Fruit fly (Drosophila melanogaster) whole organism, wandering third instar larva: Measurements from ENCODE around the gene Dora.

Experiments
- Abd-B ChIP-seq: fragments of >200 bp; optimal IDR thresholded peaks from 2 replicates; lab custom pipeline; 2017; ENCODE audit warnings: missing biosample characterization, missing genetic modification characterization
- CG32264 ChIP-seq: fragments of 200-800 bp; sonication (Bioruptor generic); optimal IDR thresholded peaks from 2 replicates; lab custom pipeline; 2016; ENCODE audit warnings: missing biosample characterization, missing genetic modification characterization
- CG9705 ChIP-seq: fragments of 200-800 bp; sonication (Bioruptor generic); optimal IDR thresholded peaks from 2 replicates; lab custom pipeline; 2018; ENCODE audit warnings: missing biosample characterization, mild to moderate bottlenecking, missing genetic modification characterization
- CrebA ChIP-seq: fragments of 200-800 bp; sonication (Bioruptor generic); optimal IDR thresholded peaks from 2 replicates; lab custom pipeline; 2016; ENCODE audit warnings: missing biosample characterization, mild to moderate bottlenecking, missing genetic modification characterization, borderline replicate concordance
- Dfd ChIP-seq: fragments of >200 bp; optimal IDR thresholded peaks from 2 replicates; lab custom pipeline; 2017; ENCODE audit warnings: missing biosample characterization, missing genetic modification characterization
- Dif ChIP-seq: fragments of 200-275, 200-300 bp; sonication (Bioruptor generic); optimal IDR thresholded peaks from 2 replicates; lab custom pipeline; 2018; ENCODE audit warnings: missing biosample characterization, missing genetic modification characterization; ENCODE audit not compliant: partially characterized antibody
- GATAd ChIP-seq: sonication (Bioruptor generic); optimal IDR thresholded peaks from 2 replicates; lab custom pipeline; 2016; ENCODE audit warnings: missing biosample characterization, missing genetic modification characterization
- HLH106 ChIP-seq: fragments of 200-800 bp; optimal IDR thresholded peaks from 3 replicates; lab custom pipeline; 2019; ENCODE audit warnings: missing biosample characterization, mild to moderate bottlenecking, missing genetic modification characterization, moderate library complexity
- Hnf4 ChIP-seq: fragments of 200-800 bp; sonication (Bioruptor generic); optimal IDR thresholded peaks from 2 replicates; lab custom pipeline; 2016; ENCODE audit warnings: missing biosample characterization, mild to moderate bottlenecking, missing genetic modification characterization
- Hr78 ChIP-seq: fragments of >200 bp; optimal IDR thresholded peaks from 2 replicates; lab custom pipeline; 2017; ENCODE audit warnings: missing biosample characterization, missing genetic modification characterization
- Hr83 ChIP-seq: fragments of 200-300 bp; sonication (Bioruptor generic); optimal IDR thresholded peaks from 2 replicates; lab custom pipeline; 2016; ENCODE audit warnings: missing biosample characterization, mild to moderate bottlenecking, missing genetic modification characterization, moderate library complexity; ENCODE audit not compliant: poor library complexity, severe bottlenecking
- Jra ChIP-seq: sonication (Bioruptor generic); optimal IDR thresholded peaks from 2 replicates; lab custom pipeline; 2016; ENCODE audit warnings: missing biosample characterization, missing genetic modification characterization
- Mio ChIP-seq: sonication (Bioruptor generic); optimal IDR thresholded peaks from 2 replicates; lab custom pipeline; 2016; ENCODE audit warnings: missing biosample characterization, missing genetic modification characterization
- Myc ChIP-seq: fragments of >200 bp; optimal IDR thresholded peaks from 2 replicates; lab custom pipeline; 2017
- OdsH ChIP-seq: fragments of 200-800 bp; sonication (Bioruptor generic); optimal IDR thresholded peaks from 2 replicates; lab custom pipeline; 2016; ENCODE audit warnings: missing biosample characterization, mild to moderate bottlenecking, missing genetic modification characterization
- Rel ChIP-seq, 2 experiments: fragments of 200-800 bp; sonication (Bioruptor generic) in 1 of 2; optimal IDR thresholded peaks; 2 replicates in 1 of 2; 3 replicates in 1 of 2; lab custom pipeline; 2016 to 2019; ENCODE audit warnings: mild to moderate bottlenecking in 2 of 2, missing biosample characterization in 2 of 2, missing genetic modification characterization in 2 of 2, moderate library complexity in 1 of 2
- br ChIP-seq: fragments of 200-800 bp; sonication (Bioruptor generic); optimal IDR thresholded peaks from 2 replicates; lab custom pipeline; 2016; ENCODE audit warnings: missing biosample characterization, missing genetic modification characterization
- brk ChIP-seq: fragments of 200-800 bp; sonication (Bioruptor generic); optimal IDR thresholded peaks from 2 replicates; lab custom pipeline; 2016; ENCODE audit warnings: missing biosample characterization, mild to moderate bottlenecking, missing genetic modification characterization
- dl ChIP-seq, 2 experiments: fragments of 175-275, 200-275 bp in 1 of 2; fragments of 200-275 bp in 1 of 2; sonication (Bioruptor generic); optimal IDR thresholded peaks; lab custom pipeline; 2018; ENCODE audit warnings: mild to moderate bottlenecking in 2 of 2, missing biosample characterization in 2 of 2, missing genetic modification characterization in 2 of 2, moderate library complexity in 2 of 2; ENCODE audit not compliant: partially characterized antibody in 2 of 2, insufficient read depth in 1 of 2
- dsf ChIP-seq: sonication (Bioruptor generic); optimal IDR thresholded peaks from 2 replicates; lab custom pipeline; 2016; ENCODE audit warnings: missing biosample characterization, missing genetic modification characterization, borderline replicate concordance
- h ChIP-seq: fragments of 200-800 bp; sonication (Bioruptor generic); optimal IDR thresholded peaks from 3 replicates; lab custom pipeline; 2016; ENCODE audit warnings: missing biosample characterization, mild to moderate bottlenecking, missing genetic modification characterization
- jim ChIP-seq: fragments of 175-275, 200-325 bp; sonication (Bioruptor generic); optimal IDR thresholded peaks from 2 replicates; lab custom pipeline; 2016; ENCODE audit warnings: missing biosample characterization, mild to moderate bottlenecking, missing genetic modification characterization
- pan ChIP-seq: fragments of >200 bp; optimal IDR thresholded peaks from 2 replicates; lab custom pipeline; 2017
- psq ChIP-seq: fragments of 200-800 bp; sonication (Bioruptor generic); optimal IDR thresholded peaks from 3 replicates; lab custom pipeline; 2017; ENCODE audit warnings: missing biosample characterization, mild to moderate bottlenecking, missing genetic modification characterization, moderate library complexity
- sage ChIP-seq: fragments of 200-800 bp; sonication (Bioruptor generic); optimal IDR thresholded peaks from 2 replicates; lab custom pipeline; 2016; ENCODE audit warnings: missing biosample characterization, mild to moderate bottlenecking, missing genetic modification characterization
- sv ChIP-seq: fragments of 200-800 bp; sonication (Bioruptor generic); optimal IDR thresholded peaks from 3 replicates; lab custom pipeline; 2016; ENCODE audit warnings: missing biosample characterization, missing genetic modification characterization
- tai ChIP-seq: sonication (Bioruptor generic); optimal IDR thresholded peaks from 2 replicates; lab custom pipeline; 2016; ENCODE audit warnings: missing biosample characterization, missing genetic modification characterization
- usp ChIP-seq: fragments of >200 bp; optimal IDR thresholded peaks from 2 replicates; lab custom pipeline; 2017; ENCODE audit warnings: missing biosample characterization, missing genetic modification characterization
- woc ChIP-seq: sonication (Bioruptor generic); optimal IDR thresholded peaks from 2 replicates; lab custom pipeline; 2016; ENCODE audit warnings: missing biosample characterization, mild to moderate bottlenecking, missing genetic modification characterization

Dora gene

DNA sequence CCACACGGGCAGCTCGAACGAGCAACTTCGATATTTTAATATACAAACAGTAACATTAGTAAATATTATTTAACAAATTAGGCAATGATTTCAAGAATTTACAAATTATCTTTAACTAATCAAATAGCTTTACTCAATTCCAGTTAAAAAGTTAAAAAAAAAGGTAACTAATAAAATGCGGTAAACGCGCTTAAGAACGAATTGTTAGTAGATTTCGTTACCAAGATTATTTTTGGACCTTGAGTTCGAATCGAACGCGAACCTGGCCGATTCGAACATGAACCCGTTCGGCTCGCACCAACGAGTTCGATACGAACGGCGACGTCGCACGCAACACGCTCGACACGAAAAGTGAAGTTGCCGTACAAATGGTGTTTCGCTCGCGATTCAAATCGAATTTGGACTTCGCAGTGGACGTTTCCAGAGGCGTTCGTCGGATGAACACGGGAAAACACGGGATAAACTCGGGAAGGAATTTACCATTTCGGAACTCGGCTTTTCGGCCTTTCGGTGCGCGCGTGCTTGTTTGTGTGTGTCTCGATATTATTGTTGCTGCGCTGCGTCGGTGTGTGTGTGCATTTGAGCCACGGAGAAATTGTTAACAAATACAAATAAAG, 66.3 kb downstream of the Dora start, which contains the start of gene CG43759:
TSS of gene CG43759 (plus strand) at position 390 of the 617 bp plus-strand sequence.
- TF ChIP-seq Abd-B (GFP tag; lab: Kevin White, UChicago): no peak
- TF ChIP-seq Hr83 (GFP tag; lab: Kevin White, UChicago): peak; percentile 4
- no peak for TF ChIP-seq Hr78
- TF ChIP-seq psq (GFP tag; lab: Kevin White, UChicago): no peak
- peak; percentile 27 for TF ChIP-seq Dif (GFP tag; lab: Kevin White, UChicago)
- no peak for TF ChIP-seq Rel (GFP tag; optimal IDR thresholded peaks at IDR 0.05; lab: Kevin White, UChicago)
- TF ChIP-seq Rel (tag; optimal IDR thresholded peaks at IDR 0.05; lab: Kevin White, UChicago): peak; percentile 23
- TF ChIP-seq CG32264 (GFP tag; lab: Kevin White, UChicago): no peak
- no peak for TF ChIP-seq Myc (lab: Kevin White, UChicago)
- TF ChIP-seq GATAd: no peak
- TF ChIP-seq woc (GFP tag; lab: Kevin White, UChicago): peak; percentile 23
- TF ChIP-seq CG9705: no peak
- TF ChIP-seq dl (GFP tag; optimal IDR thresholded peaks at IDR 0.05; lab: Kevin White, UChicago; ENCODE audit: insufficient read depth in 1 of 2, partially characterized antibody in 2 of 2): no peak
- no peak for TF ChIP-seq h (GFP tag; lab: Kevin White, UChicago)
- TF ChIP-seq CrebA (GFP tag; lab: Kevin White, UChicago): no peak
- TF ChIP-seq HLH106 (tag; lab: Kevin White, UChicago): no peak
- peak; percentile 22 for TF ChIP-seq Hnf4
- TF ChIP-seq Dfd: no peak
- no peak for TF ChIP-seq jim (GFP tag; lab: Kevin White, UChicago)
- no peak for TF ChIP-seq usp (GFP tag; lab: Kevin White, UChicago)
- peak; percentile 29 for TF ChIP-seq tai
- TF ChIP-seq brk: no peak
- TF ChIP-seq br (GFP tag; lab: Kevin White, UChicago): no peak
- TF ChIP-seq pan (lab: Kevin White, UChicago): no peak
- no peak for TF ChIP-seq Mio (GFP tag; lab: Kevin White, UChicago)
- no peak for TF ChIP-seq sage
- no peak for TF ChIP-seq sv
- TF ChIP-seq, all 38 proteins: peak for 6

DNA sequence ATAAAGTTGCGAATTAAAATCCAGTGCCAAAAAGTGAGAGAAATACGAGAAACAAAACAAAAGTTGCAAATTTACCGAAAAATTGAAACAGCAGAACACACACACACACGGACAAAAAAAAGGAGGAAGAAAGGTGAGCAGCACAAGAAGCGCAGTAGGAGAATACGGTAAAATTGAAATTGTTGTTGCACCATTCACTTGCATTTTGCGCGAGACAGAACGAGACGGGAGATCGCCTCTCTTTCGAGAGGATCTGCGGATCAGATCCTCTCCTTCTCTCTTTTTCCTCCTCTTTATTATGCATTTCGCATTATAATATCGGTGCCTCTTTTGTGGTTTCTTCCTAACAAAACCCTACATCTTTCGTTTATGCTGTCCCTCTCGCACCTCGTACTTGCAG, 67.1 kb downstream of the Dora start:
- TF ChIP-seq psq (GFP tag; lab: Kevin White, UChicago) (peak; percentile 82), tai (no peak)
- TF ChIP-seq, all 38 proteins: peak for 1

dm6 chrX:18933442-18933841, 69.7 kb downstream of the Dora start:
- TF ChIP-seq Jra (GFP tag; lab: Kevin White, UChicago) (no peak), GATAd (no peak), Abd-B (GFP tag; lab: Kevin White, UChicago) (no peak), OdsH (GFP tag; lab: Kevin White, UChicago) (no peak), HLH106 (tag; lab: Kevin White, UChicago) (no peak), psq (GFP tag; lab: Kevin White, UChicago) (no peak), Hr83 (GFP tag; lab: Kevin White, UChicago) (no peak), CrebA (GFP tag; lab: Kevin White, UChicago) (no peak), dsf (no peak)
- TF ChIP-seq, all 38 proteins: peak for 0
